Worm (Caenorhabditis elegans) whole organism, mixed stage, embryonic: ENCODE results near the gene T24B8.3.

Experiments
- M03D4.4 ChIP-seq: sonication (generic microtip); optimal IDR thresholded peaks from 2 replicates; lab custom pipeline; 2017; ENCODE audit warnings: mild to moderate bottlenecking, missing genetic modification characterization, missing compliant biosample characterization
- bed-3 ChIP-seq: fragments of 200-800 bp; sonication (Bioruptor generic); optimal IDR thresholded peaks from 3 replicates; lab custom pipeline; 2018; ENCODE audit warnings: mild to moderate bottlenecking, missing genetic modification characterization, moderate library complexity, missing compliant biosample characterization
- blmp-1 ChIP-seq: fragments of 150-350 bp; optimal IDR thresholded peaks from 2 replicates; lab custom pipeline; 2014; ENCODE audit warnings: missing biosample characterization, missing genetic modification characterization
- ceh-39 ChIP-seq: fragments of 150-350 bp; optimal IDR thresholded peaks from 2 replicates; lab custom pipeline; 2014; ENCODE audit warnings: missing biosample characterization, missing genetic modification characterization
- ceh-43 ChIP-seq: fragments of 200-800 bp; sonication (Bioruptor generic); optimal IDR thresholded peaks from 2 replicates; lab custom pipeline; 2018; ENCODE audit warnings: mild to moderate bottlenecking, missing genetic modification characterization, moderate library complexity, missing compliant biosample characterization
- ceh-83 ChIP-seq: fragments of 200-800 bp; sonication (Bioruptor generic); optimal IDR thresholded peaks from 2 replicates; lab custom pipeline; 2018; ENCODE audit warnings: mild to moderate bottlenecking, missing genetic modification characterization, missing compliant biosample characterization
- ces-1 ChIP-seq: fragments of 150-350 bp; optimal IDR thresholded peaks from 2 replicates; lab custom pipeline; 2014; ENCODE audit warnings: missing biosample characterization, missing genetic modification reagents, missing genetic modification characterization
- cnd-1 ChIP-seq: fragments of 200-800 bp; sonication (Bioruptor generic); optimal IDR thresholded peaks from 2 replicates; lab custom pipeline; 2018; ENCODE audit warnings: mild to moderate bottlenecking, missing genetic modification characterization, missing compliant biosample characterization
- elt-1 ChIP-seq: sonication (generic microtip); optimal IDR thresholded peaks from 2 replicates; lab custom pipeline; 2017; ENCODE audit warnings: missing genetic modification characterization, mild to moderate bottlenecking, missing compliant biosample characterization, antibody characterized with exemption, moderate library complexity, borderline replicate concordance; ENCODE audit not compliant: insufficient read depth
- elt-3 ChIP-seq: fragments of 150-350 bp; optimal IDR thresholded peaks from 2 replicates; lab custom pipeline; 2014; ENCODE audit warnings: missing biosample characterization, missing genetic modification characterization
- flh-1 ChIP-seq: fragments of 200-800 bp; sonication (Bioruptor generic); optimal IDR thresholded peaks from 2 replicates; lab custom pipeline; 2018; ENCODE audit warnings: mild to moderate bottlenecking, missing genetic modification characterization, moderate library complexity, missing compliant biosample characterization
- ham-2 ChIP-seq: fragments of 200-800 bp; sonication (Bioruptor generic); optimal IDR thresholded peaks from 2 replicates; lab custom pipeline; 2018; ENCODE audit warnings: mild to moderate bottlenecking, missing genetic modification characterization, missing compliant biosample characterization
- hlh-1 ChIP-seq: fragments of 150-350 bp; optimal IDR thresholded peaks from 2 replicates; lab custom pipeline; 2014; ENCODE audit warnings: missing biosample characterization, missing genetic modification reagents, missing genetic modification characterization
- lin-13 ChIP-seq: fragments of 150-350 bp; optimal IDR thresholded peaks from 2 replicates; lab custom pipeline; 2014; ENCODE audit warnings: missing biosample characterization, missing genetic modification characterization
- mab-5 ChIP-seq: fragments of 150-350 bp; optimal IDR thresholded peaks from 2 replicates; lab custom pipeline; 2014; ENCODE audit warnings: missing biosample characterization, missing genetic modification characterization
- mep-1 ChIP-seq: fragments of 150-350 bp; optimal IDR thresholded peaks from 2 replicates; lab custom pipeline; 2017; ENCODE audit warnings: missing biosample characterization, missing genetic modification reagents, missing genetic modification characterization, inconsistent platforms
- mls-2 ChIP-seq: sonication (generic microtip); optimal IDR thresholded peaks from 2 replicates; lab custom pipeline; 2016; ENCODE audit warnings: mild to moderate bottlenecking, missing genetic modification characterization, moderate library complexity, missing compliant biosample characterization
- nhr-12 ChIP-seq: fragments of 150-350 bp; optimal IDR thresholded peaks from 2 replicates; lab custom pipeline; 2014; ENCODE audit warnings: missing biosample characterization, missing genetic modification characterization
- nhr-2 ChIP-seq: fragments of 150-350 bp; optimal IDR thresholded peaks from 2 replicates; lab custom pipeline; 2014; ENCODE audit warnings: missing biosample characterization, missing genetic modification characterization
- nhr-237 ChIP-seq: fragments of 150-350 bp; optimal IDR thresholded peaks from 2 replicates; lab custom pipeline; 2014; ENCODE audit warnings: missing biosample characterization, missing genetic modification characterization
- nhr-28 ChIP-seq: fragments of 150-350 bp; optimal IDR thresholded peaks from 2 replicates; lab custom pipeline; 2014; ENCODE audit warnings: missing biosample characterization, missing genetic modification characterization
- nhr-76 ChIP-seq: sonication (generic microtip); optimal IDR thresholded peaks from 2 replicates; lab custom pipeline; 2017; ENCODE audit warnings: missing biosample characterization, missing genetic modification characterization
- pha-4 ChIP-seq: fragments of 150-350 bp; optimal IDR thresholded peaks from 2 replicates; lab custom pipeline; 2018; ENCODE audit warnings: missing biosample characterization, missing genetic modification reagents, missing genetic modification characterization
- sem-2 ChIP-seq: fragments of 200-800 bp; sonication (Bioruptor generic); optimal IDR thresholded peaks from 2 replicates; lab custom pipeline; 2018; ENCODE audit warnings: mild to moderate bottlenecking, missing genetic modification characterization, missing compliant biosample characterization
- snpc-4 ChIP-seq: fragments of 150-350 bp; optimal IDR thresholded peaks from 2 replicates; lab custom pipeline; 2014; ENCODE audit warnings: missing biosample characterization, missing genetic modification characterization
- sptf-1 ChIP-seq: sonication (generic microtip); optimal IDR thresholded peaks from 2 replicates; lab custom pipeline; 2017; ENCODE audit warnings: mild to moderate bottlenecking, missing genetic modification characterization, moderate library complexity, missing compliant biosample characterization
- tbx-8 ChIP-seq: fragments of 200-800 bp; sonication (Bioruptor generic); optimal IDR thresholded peaks from 2 replicates; lab custom pipeline; 2018; ENCODE audit warnings: mild to moderate bottlenecking, missing genetic modification characterization, moderate library complexity, missing compliant biosample characterization
- unc-120 ChIP-seq: sonication (generic microtip); optimal IDR thresholded peaks from 2 replicates; lab custom pipeline; 2017; ENCODE audit warnings: missing genetic modification characterization, missing compliant biosample characterization; ENCODE audit not compliant: poor library complexity, severe bottlenecking
- unc-39 ChIP-seq: fragments of 150-350 bp; optimal IDR thresholded peaks from 2 replicates; lab custom pipeline; 2014; ENCODE audit warnings: missing biosample characterization, missing genetic modification characterization
- unc-62 ChIP-seq: fragments of 150-350 bp; optimal IDR thresholded peaks from 2 replicates; lab custom pipeline; 2014; ENCODE audit warnings: missing biosample characterization, missing genetic modification reagents, missing genetic modification characterization
- zip-8 ChIP-seq: fragments of 150-350 bp; optimal IDR thresholded peaks from 2 replicates; lab custom pipeline; 2014; ENCODE audit warnings: missing biosample characterization, missing genetic modification characterization
- ztf-11 ChIP-seq: fragments of 150-350 bp; optimal IDR thresholded peaks from 2 replicates; lab custom pipeline; 2014; ENCODE audit warnings: missing biosample characterization, missing genetic modification characterization

The T24B8.3 gene

ce11 chrII:9031891-9032290 lies 29.0 kb downstream of the T24B8.3 start:
- TF ChIP-seq unc-120 (tag; lab: Kevin White, UChicago) (no peak), sem-2 (no peak)

- TF ChIP-seq pha-4 (tag; lab: Kevin White, UChicago) (no peak), mls-2 (tag; lab: Kevin White, UChicago) (no peak), sem-2 (no peak), ceh-39 (tag; lab: Kevin White, UChicago) (no peak), blmp-1 (tag; lab: Kevin White, UChicago) (no peak), sptf-1 (tag; lab: Kevin White, UChicago) (no peak), elt-1 (tag; lab: Kevin White, UChicago) (no peak), ztf-11 (tag; lab: Kevin White, UChicago) (no peak), snpc-4 (tag; lab: Kevin White, UChicago) (no peak), zip-8 (no peak), unc-39 (tag; lab: Kevin White, UChicago) (no peak)
- TF ChIP-seq, all 35 proteins: peak for 0
These were observed 31.7 kb downstream of the T24B8.3 start, which contains the start of gene F37B12.1 for ce11 chrII:9029218-9029672. F37B12.1 (minus strand) TSS chrII:9029268.

ce11 chrII:9028096-9028495 lies 32.8 kb downstream of the T24B8.3 start:
- no peak for TF ChIP-seq nhr-76
- no peak for TF ChIP-seq elt-1 (tag; lab: Kevin White, UChicago)
- no peak for TF ChIP-seq elt-3 (tag; lab: Kevin White, UChicago)
- TF ChIP-seq unc-120 (tag; lab: Kevin White, UChicago): no peak
- TF ChIP-seq nhr-12: no peak
- no peak for TF ChIP-seq pha-4 (tag; lab: Kevin White, UChicago)
- TF ChIP-seq mep-1 (tag; lab: Kevin White, UChicago): no peak
- no peak for TF ChIP-seq flh-1 (GFP tag; lab: Kevin White, UChicago)
- TF ChIP-seq blmp-1 (tag; lab: Kevin White, UChicago): no peak

- TF ChIP-seq nhr-2 (peak; percentile 44), nhr-12 (no peak)
These were observed 34.6 kb downstream of the T24B8.3 start for ce11 chrII:9026348-9026747.

- no peak for TF ChIP-seq zip-8
- TF ChIP-seq hlh-1 (tag; lab: Kevin White, UChicago): no peak
- no peak for TF ChIP-seq nhr-237
- no peak for TF ChIP-seq elt-3 (tag; lab: Kevin White, UChicago)
- no peak for TF ChIP-seq mab-5 (tag; lab: Kevin White, UChicago)
- no peak for TF ChIP-seq unc-120 (tag; lab: Kevin White, UChicago)
- TF ChIP-seq ceh-39 (tag; lab: Kevin White, UChicago): no peak
- TF ChIP-seq bed-3 (GFP tag; lab: Kevin White, UChicago): no peak
- no peak for TF ChIP-seq unc-62 (GFP tag; lab: Kevin White, UChicago)
- TF ChIP-seq nhr-12: no peak
- no peak for TF ChIP-seq sem-2
- no peak for TF ChIP-seq lin-13
- no peak for TF ChIP-seq ham-2
These were observed 36.6 kb downstream of the T24B8.3 start for ce11 chrII:9024312-9024711.

- TF ChIP-seq ceh-43 (GFP tag; lab: Kevin White, UChicago) (no peak), lin-13 (no peak), nhr-237 (no peak)
These were observed 39.3 kb downstream of the T24B8.3 start for ce11 chrII:9021625-9022024.

- no peak for TF ChIP-seq blmp-1 (tag; lab: Kevin White, UChicago)
- TF ChIP-seq tbx-8 (GFP tag; lab: Kevin White, UChicago): no peak
- no peak for TF ChIP-seq mep-1 (tag; lab: Kevin White, UChicago)
- TF ChIP-seq zip-8: no peak
- no peak for TF ChIP-seq unc-39 (tag; lab: Kevin White, UChicago)
- TF ChIP-seq ham-2: no peak
- TF ChIP-seq snpc-4 (tag; lab: Kevin White, UChicago): no peak
- TF ChIP-seq cnd-1: no peak
- no peak for TF ChIP-seq ceh-83
- no peak for TF ChIP-seq nhr-28
- no peak for TF ChIP-seq ces-1
- no peak for TF ChIP-seq nhr-76
- no peak for TF ChIP-seq flh-1 (GFP tag; lab: Kevin White, UChicago)
- TF ChIP-seq elt-3 (tag; lab: Kevin White, UChicago): no peak
- TF ChIP-seq nhr-237: no peak
- TF ChIP-seq unc-120 (tag; lab: Kevin White, UChicago): no peak
- no peak for TF ChIP-seq nhr-2
- TF ChIP-seq ceh-43 (GFP tag; lab: Kevin White, UChicago): no peak
- no peak for TF ChIP-seq M03D4.4 (tag; lab: Kevin White, UChicago)
- no peak for TF ChIP-seq bed-3 (GFP tag; lab: Kevin White, UChicago)
- TF ChIP-seq, all 35 proteins: peak for 0
These were observed 41.2 kb downstream of the T24B8.3 start, which contains the start of gene dep-1 for ce11 chrII:9019704-9020103. dep-1 (minus strand) TSS chrII:9019798.
